Fruit fly (Drosophila melanogaster) whole organism, larva: ENCODE results near the gene CG4849.
"Not testable (repeated sequence)": the region's sequence is repeated elsewhere in the genome, so short reads cannot be mapped to it uniquely, and the experiment has no call there.

Experiments used
- noc ChIP-seq: fragments of 200-800 bp; sonication (Bioruptor generic); optimal IDR thresholded peaks from 3 replicates; lab custom pipeline; 2019; ENCODE audit warnings: missing biosample characterization, mild to moderate bottlenecking, missing genetic modification characterization, moderate library complexity

CG4849 gene

DNA sequence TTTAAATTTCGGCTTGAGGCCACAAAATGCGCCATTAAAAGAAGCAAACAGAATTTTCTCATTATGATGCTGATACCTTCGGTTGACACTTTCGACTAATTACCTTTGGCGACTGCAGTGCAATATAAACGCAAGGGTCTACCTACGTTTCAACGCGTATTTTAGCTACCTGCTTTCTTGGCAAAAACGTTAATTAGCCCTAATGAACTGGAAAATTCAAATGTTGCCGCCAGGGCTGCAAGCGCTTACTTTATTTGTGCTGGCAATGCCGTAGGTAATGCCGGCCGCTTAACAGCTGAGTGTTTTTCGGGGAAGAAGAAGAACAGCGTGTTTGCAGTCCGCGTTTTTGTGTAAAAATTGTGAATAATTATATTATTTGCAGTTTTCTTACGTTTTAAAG lies at the start of gene CG4849, which contains the start of gene CG31131:
TSS of gene CG4849 (plus strand) at position 297 of the 400 bp plus-strand sequence.
TSS of gene CG31131 (minus strand) at position 101 of the 400 bp plus-strand sequence.
- not testable (repeated sequence) for TF ChIP-seq noc (tag; lab: Kevin White, UChicago)

DNA sequence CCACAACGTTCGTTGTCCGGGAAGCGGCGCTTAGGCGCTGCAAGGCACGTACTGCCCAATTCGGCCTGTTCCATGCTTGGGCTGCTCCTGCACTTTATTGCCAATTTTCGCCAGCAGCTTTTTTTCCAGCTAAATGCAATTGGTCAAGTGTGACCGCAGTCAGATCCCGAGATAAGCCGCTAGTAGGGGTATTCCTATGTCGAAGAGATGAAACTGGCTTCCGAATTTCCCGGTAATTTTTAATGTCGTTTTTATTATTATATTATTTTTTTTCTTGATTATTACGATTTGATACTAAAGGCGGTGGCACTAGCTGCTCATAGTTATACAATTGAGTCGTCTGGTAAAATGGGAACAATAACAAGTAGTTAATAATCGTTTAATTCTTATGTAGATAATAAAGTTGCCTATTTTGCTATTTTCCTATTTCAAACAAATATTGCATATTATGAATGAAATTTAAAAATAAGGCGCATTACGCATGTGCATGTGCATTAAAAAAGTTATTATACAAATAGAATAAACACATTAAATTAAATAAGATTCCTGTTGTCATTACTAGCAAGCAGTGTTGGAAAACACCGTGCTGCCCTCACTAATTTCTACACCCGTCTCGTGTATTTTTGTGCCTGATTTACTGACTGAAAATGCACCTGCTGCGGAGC lies 46.7 kb upstream of the CG4849 start, which contains the start of the genes CG5003 and mRpS22:
TSS of gene CG5003 (minus strand) at position 162 of the 665 bp plus-strand sequence.
TSS of gene mRpS22 (plus strand) at position 554 of the 665 bp plus-strand sequence.
- peak; percentile 58 for TF ChIP-seq noc (tag; lab: Kevin White, UChicago)

DNA sequence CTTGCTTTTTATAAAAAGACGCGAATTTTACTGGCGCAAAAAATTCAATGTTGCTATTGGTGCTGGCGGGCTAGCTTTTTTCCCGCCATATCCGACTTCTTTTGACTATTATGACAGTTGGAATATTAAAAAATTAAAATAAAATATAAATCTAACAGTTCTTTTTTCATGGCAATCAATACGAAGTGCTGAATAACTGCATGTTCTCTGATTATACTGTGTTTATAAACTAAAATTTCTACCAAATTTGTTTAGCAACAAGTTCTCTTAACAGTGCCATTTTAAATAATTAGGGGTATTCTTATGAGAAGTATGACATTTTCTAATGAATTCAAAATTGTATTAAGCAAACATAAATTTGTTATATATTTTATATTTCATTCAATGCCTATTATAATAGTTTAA lies 43.8 kb upstream of the CG4849 start, which contains the start of gene Boh1:
TSS of gene Boh1 (minus strand) at position 76 of the 405 bp plus-strand sequence.
- peak; percentile 38 for TF ChIP-seq noc (tag; lab: Kevin White, UChicago)

DNA sequence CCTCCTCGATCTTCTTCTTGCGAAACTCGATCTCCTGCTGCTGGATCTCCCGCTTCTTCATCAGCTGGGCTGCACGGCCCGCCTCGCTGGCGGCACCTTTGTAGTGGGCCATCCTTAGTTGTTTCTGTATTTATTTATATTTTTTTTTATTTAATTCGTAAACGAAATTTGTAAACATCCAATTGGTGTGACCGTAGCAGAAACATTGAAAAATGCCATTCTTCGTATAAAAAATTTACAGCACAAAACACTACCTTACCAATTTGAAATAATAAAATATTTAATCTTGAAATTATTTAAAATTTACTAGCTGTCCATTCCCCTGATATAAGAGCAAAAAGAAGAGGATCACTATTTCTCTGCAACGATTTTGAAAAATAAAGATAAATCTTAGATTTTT lies 42.3 kb upstream of the CG4849 start, which contains the start of gene CG12259:
TSS of gene CG12259 (minus strand) at position 207 of the 400 bp plus-strand sequence.
- no peak for TF ChIP-seq noc (tag; lab: Kevin White, UChicago)

DNA sequence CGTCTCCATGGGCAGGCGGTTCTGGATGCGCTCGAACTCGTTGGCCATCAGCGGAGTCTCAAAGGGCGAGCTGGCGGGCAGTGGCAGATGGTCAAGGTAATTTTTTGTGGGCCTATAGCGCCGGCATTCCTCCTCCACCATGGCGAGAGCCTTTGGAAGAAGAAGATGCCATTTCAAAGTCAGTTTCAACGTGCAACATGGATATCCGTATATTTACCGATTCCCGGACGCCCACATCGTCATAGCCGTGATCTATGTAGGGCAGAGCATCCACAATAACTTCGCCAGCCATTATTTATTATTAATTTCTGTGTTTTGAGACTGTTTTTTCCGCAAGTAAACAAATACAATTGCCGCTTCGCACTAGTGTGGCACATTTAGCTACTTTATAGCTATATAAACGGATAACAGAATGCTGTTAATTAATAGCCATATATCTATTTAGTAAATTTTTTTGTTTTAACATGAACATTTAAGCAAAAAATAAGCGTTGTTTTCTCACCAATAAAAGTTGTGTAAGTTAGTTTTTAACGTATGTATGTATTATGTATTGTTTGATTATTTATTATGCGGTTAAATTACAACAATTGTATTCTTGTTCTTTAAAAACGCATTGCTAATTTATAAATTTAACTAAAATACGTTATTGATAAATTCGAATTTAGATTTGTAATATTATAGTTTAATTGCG lies 41.1 kb upstream of the CG4849 start, which contains the start of gene BCAS2:
TSS of gene BCAS2 (minus strand) at position 375 of the 691 bp plus-strand sequence.
- TF ChIP-seq noc (tag; lab: Kevin White, UChicago) = no peak

DNA sequence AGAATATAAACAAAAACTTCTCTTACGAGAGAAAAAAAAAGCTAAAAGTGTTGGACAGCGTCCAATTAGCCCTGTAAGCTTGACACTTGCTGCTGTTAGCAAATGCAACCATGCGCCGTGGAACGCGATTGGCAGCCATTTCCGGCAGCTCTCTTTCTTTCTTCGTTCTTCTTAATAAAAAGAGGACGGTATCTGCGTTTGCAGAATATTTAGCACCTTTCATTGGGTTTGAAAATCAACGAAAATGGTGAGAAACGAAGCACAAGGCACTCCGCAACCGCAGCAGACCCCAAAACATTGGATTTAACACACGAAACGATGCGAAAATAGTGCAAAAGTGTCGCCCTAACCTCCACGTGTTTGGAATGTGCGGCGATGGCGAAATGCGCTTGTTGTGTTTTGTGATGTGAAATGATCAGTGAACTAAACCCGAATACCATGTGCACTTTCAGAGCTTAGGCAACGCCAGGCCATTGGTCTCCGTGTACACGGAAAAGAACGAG lies 40.5 kb upstream of the CG4849 start, which contains the start of gene RpL4:
TSS of gene RpL4 (plus strand) at position 149 of the 503 bp plus-strand sequence.
- peak; percentile 44 for TF ChIP-seq noc (tag; lab: Kevin White, UChicago)

DNA sequence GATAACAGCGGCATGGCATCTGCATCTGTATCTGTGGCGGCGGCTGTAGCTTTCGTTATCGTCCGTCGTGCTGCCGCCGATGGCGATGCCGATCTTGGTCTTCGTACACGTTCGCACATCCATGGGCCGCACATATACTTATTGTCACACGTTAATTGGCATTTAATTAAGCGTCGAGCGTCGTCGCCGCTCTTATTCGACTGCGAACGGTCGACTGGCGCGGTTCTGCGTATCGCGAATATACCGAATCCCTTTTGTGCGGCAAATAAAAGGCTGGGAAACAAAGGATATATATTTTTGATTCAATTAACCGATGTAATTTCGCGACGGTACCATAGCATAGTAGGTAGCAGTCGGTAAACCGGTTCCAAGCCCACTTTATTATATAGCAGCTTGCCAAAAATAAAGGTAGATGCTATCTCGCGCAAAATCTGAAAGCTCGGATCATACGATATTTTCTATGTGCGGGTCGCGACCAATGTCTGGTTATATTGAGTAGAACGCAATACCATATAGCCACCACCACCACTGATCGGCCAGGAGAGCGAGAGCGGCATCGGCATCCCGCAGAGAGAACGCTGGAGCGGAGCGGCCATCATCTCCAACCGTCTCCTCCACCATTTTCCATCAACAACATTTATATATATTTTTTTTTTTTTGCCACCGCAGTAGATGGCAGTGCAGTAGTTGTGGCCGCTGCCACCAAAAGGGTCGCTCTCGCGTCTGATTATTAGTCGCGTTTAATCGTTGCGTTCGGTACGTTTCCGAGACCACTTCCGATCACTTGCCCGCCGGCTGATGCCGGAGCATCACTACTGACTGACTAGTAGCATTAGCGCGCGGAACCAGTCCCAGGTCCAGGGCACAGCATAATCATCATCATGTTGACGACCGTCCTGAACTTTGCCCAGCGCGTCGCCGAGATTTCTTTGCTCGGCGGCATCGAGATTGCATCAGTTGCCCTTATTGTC lies 37.9 kb upstream of the CG4849 start, which contains the start of gene mino:
TSS of gene mino (plus strand) at position 192 of the 971 bp plus-strand sequence.
- peak; percentile 69 for TF ChIP-seq noc (tag; lab: Kevin White, UChicago)

DNA sequence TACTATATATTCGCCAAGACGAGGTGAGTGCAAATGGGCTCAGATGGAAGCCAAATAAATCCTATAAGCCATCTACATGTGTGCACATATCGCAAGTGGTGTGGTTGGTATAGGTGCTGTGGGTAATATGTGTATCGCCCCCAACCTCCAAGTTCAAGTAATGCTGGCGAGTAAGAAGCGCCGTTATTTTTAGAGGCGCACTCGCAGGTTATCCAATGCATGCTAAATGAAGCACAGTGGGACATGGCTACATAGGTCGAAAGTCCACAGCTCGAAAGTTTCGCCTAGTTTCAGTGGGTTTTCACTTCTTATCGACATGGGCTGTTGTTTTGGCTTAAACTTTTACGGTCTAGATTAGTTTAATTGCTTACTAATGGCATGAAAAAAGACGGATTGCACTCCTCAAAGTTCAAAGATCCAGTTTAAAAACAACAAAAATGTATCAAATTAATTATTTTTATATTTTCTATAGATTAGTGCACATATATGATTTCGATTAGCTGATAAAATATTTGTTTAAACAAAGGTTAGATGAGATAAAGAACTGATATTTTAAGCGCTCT lies 37.2 kb upstream of the CG4849 start:
- TF ChIP-seq noc (tag; lab: Kevin White, UChicago) = no peak

DNA sequence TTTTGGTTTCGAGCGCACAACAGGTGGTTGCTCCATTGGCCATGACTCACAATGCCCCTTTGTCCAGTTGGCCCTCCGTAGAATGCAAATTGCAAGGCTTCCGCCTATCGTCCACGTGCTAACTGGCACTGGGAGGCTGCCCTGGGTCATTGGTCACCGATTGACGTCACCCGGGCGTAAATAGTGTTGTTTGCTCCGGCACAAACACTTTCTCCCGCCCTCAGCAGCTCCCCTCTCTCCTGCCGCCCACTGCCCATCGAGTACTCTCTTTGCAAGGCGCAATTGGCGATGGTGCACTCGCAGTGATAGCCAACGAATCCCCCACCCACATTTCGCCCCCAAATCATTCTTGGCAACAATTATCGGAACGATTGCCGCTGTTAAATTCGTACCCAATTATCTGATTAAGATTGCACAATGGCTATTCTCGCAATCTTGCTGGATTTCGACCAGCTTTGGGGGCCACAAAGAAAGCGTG lies 36.4 kb upstream of the CG4849 start:
- no peak for TF ChIP-seq noc (tag; lab: Kevin White, UChicago)

DNA sequence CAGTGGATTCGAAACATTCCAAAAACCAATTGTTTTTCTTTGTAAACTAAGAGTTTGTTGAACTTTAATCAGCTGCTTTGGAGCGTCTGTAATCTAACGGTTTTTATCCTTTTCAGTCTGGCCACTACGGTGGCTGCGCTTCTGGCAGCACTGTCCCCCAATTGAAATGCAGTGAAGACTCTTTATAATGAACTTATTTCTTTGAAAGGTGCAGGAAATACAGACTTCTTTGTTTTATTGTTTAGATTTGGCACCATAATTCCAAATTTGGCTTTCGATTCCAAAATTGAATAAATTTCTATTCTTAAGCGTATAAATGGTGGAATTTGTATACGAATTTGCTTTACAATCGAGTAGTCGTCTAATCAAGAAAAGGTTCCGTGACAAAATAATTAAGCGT lies 35.1 kb upstream of the CG4849 start, which contains the start of gene nenya:
TSS of gene nenya (minus strand) at position 35 of the 400 bp plus-strand sequence.
- TF ChIP-seq noc (tag; lab: Kevin White, UChicago) = no peak

DNA sequence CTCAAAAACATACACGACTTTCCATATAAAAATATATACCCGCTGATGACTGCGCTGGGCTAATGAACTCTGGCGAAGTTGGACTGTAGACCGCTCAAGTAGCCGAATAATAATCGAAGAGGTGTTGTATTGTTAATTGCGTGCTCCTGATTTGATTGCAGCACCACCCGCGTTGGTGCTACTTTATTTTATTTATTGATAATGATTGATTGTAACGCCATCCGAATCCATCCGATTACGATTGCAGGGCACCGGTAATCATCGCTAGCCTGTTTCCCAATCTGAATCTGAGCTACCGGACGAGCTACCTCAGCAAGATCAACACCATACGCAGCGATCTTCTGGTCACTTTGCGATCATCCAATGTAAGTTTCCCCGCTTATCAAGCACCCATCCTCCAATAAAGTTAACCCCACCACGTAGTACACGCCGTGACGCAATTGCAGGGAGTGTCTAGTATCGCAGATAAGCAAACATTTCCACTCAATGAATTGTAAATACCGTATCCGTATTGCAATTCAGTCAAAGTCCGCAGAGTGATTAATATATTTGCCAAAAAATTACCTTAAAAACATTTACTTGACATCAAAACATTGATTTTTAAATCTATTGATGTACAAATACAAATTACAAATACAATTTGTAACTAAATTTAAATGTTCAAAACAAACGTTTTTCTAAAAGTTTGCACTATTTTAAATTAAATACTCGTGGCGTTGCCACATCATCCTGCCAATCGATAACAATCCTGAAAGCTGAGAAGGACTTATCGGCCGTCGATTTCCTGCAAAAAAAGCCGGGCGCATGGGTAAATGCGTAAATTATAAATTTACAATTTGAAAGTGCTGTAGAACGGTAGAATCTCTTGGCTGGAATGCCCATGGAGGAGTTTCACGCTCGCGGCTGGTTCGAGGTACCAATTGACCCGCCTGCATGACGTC lies 34.0 kb upstream of the CG4849 start:
- TF ChIP-seq noc (tag; lab: Kevin White, UChicago) = no peak

DNA sequence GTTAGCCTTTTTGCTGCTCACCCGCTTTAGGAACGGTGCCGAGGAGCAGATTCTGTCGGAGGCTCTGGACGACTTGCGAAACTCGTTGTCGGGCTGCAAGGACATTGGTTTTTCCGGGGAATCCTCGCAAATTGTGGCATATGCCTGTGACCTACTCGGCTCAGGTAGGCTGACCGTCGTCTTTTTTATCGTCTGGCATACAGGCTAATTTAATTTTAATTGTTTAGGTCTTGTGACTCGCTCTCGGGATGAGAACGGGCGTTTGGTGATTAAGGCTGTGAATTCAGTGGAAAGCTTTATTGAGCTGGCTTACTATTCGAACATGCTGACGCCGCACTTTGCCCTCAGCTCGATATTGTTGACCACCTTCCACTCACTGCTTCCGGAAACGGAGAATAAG lies 31.8 kb upstream of the CG4849 start:
- no peak for TF ChIP-seq noc (tag; lab: Kevin White, UChicago)
